Worm (Caenorhabditis elegans): ENCODE measurements around the gene repo-1.

The repo-1 gene

DNA sequence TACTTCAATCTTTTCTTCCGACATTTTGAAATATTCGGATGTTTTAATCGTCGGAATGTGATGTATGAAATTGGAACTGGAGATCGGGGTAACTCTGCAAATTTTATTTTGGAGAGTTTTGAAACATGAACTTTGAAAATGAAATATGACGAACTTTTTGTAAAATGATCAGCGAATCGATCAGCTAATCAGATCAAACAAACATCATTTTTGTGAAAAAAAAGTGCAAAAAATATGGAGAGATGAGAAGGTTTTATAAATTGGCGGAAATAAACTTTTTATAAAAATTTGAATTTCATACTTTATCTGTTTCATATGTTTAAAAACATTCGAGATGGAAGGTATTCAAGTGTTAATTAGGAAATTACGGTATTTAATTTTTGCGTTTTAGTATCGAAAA lies 27.2 kb downstream of the repo-1 start, which contains the start of gene dlc-2:
Gene dlc-2, minus strand, starts transcription at position 101 of the 400 bp plus-strand sequence.
- TF ChIP-seq nhr-237 (tag; optimal IDR thresholded peaks at IDR 0.05) (no peak), unc-120 (tag; optimal IDR thresholded peaks at IDR 0.05; ENCODE audit: poor library complexity, severe bottlenecking) (no peak), blmp-1 (tag; optimal IDR thresholded peaks at IDR 0.05) (no peak), lin-13 (tag; optimal IDR thresholded peaks at IDR 0.05) (no peak), ces-1 (GFP tag; optimal IDR thresholded peaks at IDR 0.05) (no peak), unc-62 (GFP tag; optimal IDR thresholded peaks at IDR 0.05) (no peak), sem-2 (GFP tag; optimal IDR thresholded peaks at IDR 0.05) (no peak), hlh-1 (tag; optimal IDR thresholded peaks at IDR 0.05) (no peak), snpc-4 (tag; optimal IDR thresholded peaks at IDR 0.05) (no peak), ham-2 (GFP tag; optimal IDR thresholded peaks at IDR 0.05) (no peak), pha-4 (tag; optimal IDR thresholded peaks at IDR 0.05) (no peak), zip-8 (tag; optimal IDR thresholded peaks at IDR 0.05) (no peak), tbx-8 (GFP tag; optimal IDR thresholded peaks at IDR 0.05) (no peak), nhr-12 (tag; optimal IDR thresholded peaks at IDR 0.05) (no peak), bed-3 (GFP tag; optimal IDR thresholded peaks at IDR 0.05) (no peak), ceh-43 (GFP tag; optimal IDR thresholded peaks at IDR 0.05) (no peak), nhr-2 (tag; optimal IDR thresholded peaks at IDR 0.05) (no peak), lin-32 (GFP tag; optimal IDR thresholded peaks at IDR 0.05) (no peak)

DNA sequence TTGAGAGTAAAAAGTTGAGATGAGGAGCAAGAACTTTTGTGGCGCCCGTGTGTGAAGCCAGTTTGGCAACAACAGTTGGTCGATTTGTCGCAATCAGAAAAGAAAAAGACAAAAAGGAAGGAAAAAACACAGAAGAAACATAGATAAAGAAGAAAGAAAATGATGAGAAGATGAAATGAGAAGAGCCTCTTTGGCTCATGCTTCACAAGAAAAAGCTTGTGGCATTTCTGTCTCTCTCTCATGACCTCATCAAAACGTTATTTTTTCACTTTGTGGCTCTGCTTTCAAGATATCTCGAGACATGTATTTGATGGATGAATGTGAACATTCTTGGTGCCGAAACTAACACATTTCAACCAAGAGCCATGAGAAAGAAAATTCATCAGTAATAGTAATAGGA lies 28.8 kb downstream of the repo-1 start:
- TF ChIP-seq tbx-8 (GFP tag; optimal IDR thresholded peaks at IDR 0.05) (no peak), unc-120 (tag; optimal IDR thresholded peaks at IDR 0.05; ENCODE audit: poor library complexity, severe bottlenecking) (peak; percentile 43), nhr-28 (tag; optimal IDR thresholded peaks at IDR 0.05) (no peak), hlh-1 (tag; optimal IDR thresholded peaks at IDR 0.05) (peak; percentile 23), flh-1 (GFP tag; optimal IDR thresholded peaks at IDR 0.05) (no peak), ham-2 (GFP tag; optimal IDR thresholded peaks at IDR 0.05) (no peak), nhr-12 (tag; optimal IDR thresholded peaks at IDR 0.05) (no peak), unc-62 (GFP tag; optimal IDR thresholded peaks at IDR 0.05) (no peak), cnd-1 (tag; optimal IDR thresholded peaks at IDR 0.05) (no peak), drap-1 (GFP tag; optimal IDR thresholded peaks at IDR 0.05) (no peak), lin-13 (tag; optimal IDR thresholded peaks at IDR 0.05) (no peak), lin-32 (GFP tag; optimal IDR thresholded peaks at IDR 0.05) (no peak), elt-1 (tag; optimal IDR thresholded peaks at IDR 0.05; ENCODE audit: borderline replicate concordance, insufficient read depth) (no peak), M03D4.4 (tag; optimal IDR thresholded peaks at IDR 0.05) (no peak), mep-1 (tag; optimal IDR thresholded peaks at IDR 0.05) (no peak), snpc-4 (tag; optimal IDR thresholded peaks at IDR 0.05) (no peak), blmp-1 (tag; optimal IDR thresholded peaks at IDR 0.05) (no peak)

DNA sequence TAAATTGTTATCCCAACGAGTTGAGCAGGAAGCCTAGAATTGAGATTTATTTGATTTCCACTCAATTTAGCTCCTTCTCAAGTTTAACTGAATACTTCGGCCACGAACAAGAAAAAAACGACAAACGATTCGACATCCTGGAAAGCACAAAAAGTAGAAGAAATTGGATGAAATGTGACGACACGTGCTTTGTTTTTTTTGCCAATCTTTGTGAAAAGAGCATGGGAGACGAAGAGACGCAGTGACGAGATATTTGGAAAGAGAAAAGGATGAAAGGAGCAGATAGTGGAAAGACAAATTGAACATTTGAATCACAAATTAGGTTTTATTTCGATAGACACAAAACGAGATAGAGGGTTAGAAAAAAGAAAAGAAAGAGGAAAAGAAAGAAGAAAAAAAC lies 30.2 kb downstream of the repo-1 start:
- no peak for TF ChIP-seq blmp-1 (tag; optimal IDR thresholded peaks at IDR 0.05)
- no peak for TF ChIP-seq elt-1 (tag; optimal IDR thresholded peaks at IDR 0.05; ENCODE audit: borderline replicate concordance, insufficient read depth)
- TF ChIP-seq ces-1 (GFP tag; optimal IDR thresholded peaks at IDR 0.05), result peak; percentile 72
- TF ChIP-seq nhr-237 (tag; optimal IDR thresholded peaks at IDR 0.05), result no peak
- TF ChIP-seq zip-8 (tag; optimal IDR thresholded peaks at IDR 0.05), result no peak
- TF ChIP-seq cnd-1 (tag; optimal IDR thresholded peaks at IDR 0.05), result no peak
- TF ChIP-seq lin-32 (GFP tag; optimal IDR thresholded peaks at IDR 0.05), result no peak
- no peak for TF ChIP-seq hlh-1 (tag; optimal IDR thresholded peaks at IDR 0.05)
- TF ChIP-seq pha-4 (tag; optimal IDR thresholded peaks at IDR 0.05), result no peak

DNA sequence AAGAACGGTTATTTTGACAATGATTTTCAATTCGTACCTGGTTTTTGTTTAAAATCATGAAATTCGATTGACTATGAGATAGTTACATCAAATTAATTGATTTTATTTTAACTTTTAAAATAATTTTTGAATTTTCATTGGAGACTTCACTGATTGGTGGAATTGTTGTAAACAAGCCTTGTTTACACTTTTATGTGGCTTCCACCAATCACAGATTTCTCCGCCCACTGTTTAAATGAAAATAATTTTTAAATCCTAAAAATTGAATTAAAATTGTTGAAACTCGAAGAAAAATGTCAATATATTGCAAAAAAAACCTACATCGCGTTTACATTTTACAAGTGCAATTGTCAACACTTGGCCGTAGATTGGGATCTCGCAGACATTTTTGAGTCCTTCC lies 36.3 kb downstream of the repo-1 start:
- TF ChIP-seq drap-1 (GFP tag; optimal IDR thresholded peaks at IDR 0.05), result no peak
- no peak for TF ChIP-seq ceh-39 (tag; optimal IDR thresholded peaks at IDR 0.05)
- no peak for TF ChIP-seq nhr-237 (tag; optimal IDR thresholded peaks at IDR 0.05)
- TF ChIP-seq unc-39 (tag; optimal IDR thresholded peaks at IDR 0.05), result no peak
- TF ChIP-seq elt-3 (tag; optimal IDR thresholded peaks at IDR 0.05), result no peak
- TF ChIP-seq ces-1 (GFP tag; optimal IDR thresholded peaks at IDR 0.05), result no peak
- TF ChIP-seq sptf-1 (tag; optimal IDR thresholded peaks at IDR 0.05), result no peak
- TF ChIP-seq tbx-8 (GFP tag; optimal IDR thresholded peaks at IDR 0.05), result no peak
- TF ChIP-seq ceh-43 (GFP tag; optimal IDR thresholded peaks at IDR 0.05), result no peak
- TF ChIP-seq hlh-1 (tag; optimal IDR thresholded peaks at IDR 0.05), result no peak
- TF ChIP-seq lin-13 (tag; optimal IDR thresholded peaks at IDR 0.05), result no peak
- TF ChIP-seq nhr-2 (tag; optimal IDR thresholded peaks at IDR 0.05), result no peak
- no peak for TF ChIP-seq snpc-4 (tag; optimal IDR thresholded peaks at IDR 0.05)
- no peak for TF ChIP-seq unc-62 (GFP tag; optimal IDR thresholded peaks at IDR 0.05)
- TF ChIP-seq bed-3 (GFP tag; optimal IDR thresholded peaks at IDR 0.05), result no peak
- TF ChIP-seq mab-5 (tag; optimal IDR thresholded peaks at IDR 0.05), result no peak
- TF ChIP-seq nhr-28 (tag; optimal IDR thresholded peaks at IDR 0.05), result no peak
- TF ChIP-seq M03D4.4 (tag; optimal IDR thresholded peaks at IDR 0.05), result no peak
- TF ChIP-seq cnd-1 (tag; optimal IDR thresholded peaks at IDR 0.05), result no peak
- TF ChIP-seq lin-32 (GFP tag; optimal IDR thresholded peaks at IDR 0.05), result no peak
